Worm (Caenorhabditis elegans): ENCODE results near the gene gcn-1.

DNA sequence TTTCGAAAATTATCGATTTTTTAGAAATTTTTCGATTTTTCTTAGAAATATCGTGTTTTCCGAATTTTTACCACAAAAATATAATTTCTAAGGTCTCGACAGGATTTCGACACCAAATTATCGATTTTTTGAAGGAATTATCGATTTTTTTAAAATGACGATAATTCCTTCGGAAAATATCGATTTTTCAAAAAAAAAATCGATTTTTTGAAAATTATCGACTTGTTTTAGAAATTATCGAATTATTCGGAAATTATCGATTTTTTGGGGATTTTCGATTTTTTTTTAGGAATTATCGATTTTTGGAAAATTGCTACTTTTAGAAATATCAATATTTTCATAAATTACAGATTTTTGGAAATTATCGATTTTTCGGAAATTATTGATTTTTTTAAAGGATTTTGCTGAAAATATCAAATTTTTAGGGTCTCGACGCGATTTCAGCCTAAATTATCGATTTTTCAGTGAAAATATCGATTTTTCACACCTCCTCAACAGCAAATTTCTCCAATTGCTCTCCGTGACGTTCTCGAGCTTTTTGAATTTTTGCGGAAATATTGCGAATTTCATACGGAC lies 39.1 kb upstream of the gcn-1 start:
- TF ChIP-seq nhr-111 (GFP tag; optimal IDR thresholded peaks at IDR 0.05) (no peak), daf-12 (tag; optimal IDR thresholded peaks at IDR 0.05) (no peak), dpl-1 (GFP tag; optimal IDR thresholded peaks at IDR 0.05) (no peak), ztf-11 (tag; optimal IDR thresholded peaks at IDR 0.05) (no peak), ceh-62 (tag; optimal IDR thresholded peaks at IDR 0.05) (no peak), attf-4 (tag; optimal IDR thresholded peaks at IDR 0.05) (no peak)
